Worm (Caenorhabditis elegans) whole organism, L4 larva: ENCODE data around the gene C03B1.4.

ENCODE experiments used
- F37D6.2 ChIP-seq: sonication (generic microtip); optimal IDR thresholded peaks from 2 replicates; lab custom pipeline; 2016; ENCODE audit warnings: mild to moderate bottlenecking, missing genetic modification characterization, missing compliant biosample characterization
- T20F7.1 ChIP-seq: fragments of 200-800 bp; sonication (Bioruptor generic); optimal IDR thresholded peaks from 2 replicates; lab custom pipeline; 2018; ENCODE audit warnings: mild to moderate bottlenecking, missing genetic modification characterization, missing compliant biosample characterization
- ZK337.2 ChIP-seq: fragments of 200-800 bp; sonication (Bioruptor generic); IDR thresholded peaks from 2 replicates; pipeline ENCODE4 v1.3.6; 2022; ENCODE audit warnings: missing genetic modification reagents, missing genetic modification characterization, missing compliant biosample characterization
- aly-2 ChIP-seq: sonication (generic microtip); optimal IDR thresholded peaks from 2 replicates; lab custom pipeline; 2018; ENCODE audit warnings: missing biosample characterization, missing genetic modification characterization
- arid-1 ChIP-seq: fragments of 200-800 bp; sonication (Bioruptor generic); conservative IDR thresholded peaks from 2 replicates; pipeline ENCODE4 v1.3.6; 2022; ENCODE audit warnings: missing genetic modification reagents, missing genetic modification characterization, missing compliant biosample characterization
- daf-12 ChIP-seq: fragments of 150-350 bp; optimal IDR thresholded peaks from 2 replicates; lab custom pipeline; 2014; ENCODE audit warnings: missing biosample characterization, missing genetic modification reagents, missing genetic modification characterization
- daf-19 ChIP-seq: fragments of 200-800 bp; sonication (Bioruptor generic); conservative IDR thresholded peaks from 2 replicates; pipeline ENCODE4 v1.3.6; 2022; ENCODE audit warnings: missing genetic modification characterization, missing compliant biosample characterization
- daf-8 ChIP-seq: fragments of 200-800 bp; sonication (Bioruptor generic); IDR thresholded peaks from 2 replicates; pipeline ENCODE4 v1.3.6; 2022; ENCODE audit warnings: missing genetic modification characterization, missing compliant biosample characterization
- dpl-1 ChIP-seq: fragments of 150-350 bp; optimal IDR thresholded peaks from 2 replicates; lab custom pipeline; 2014; ENCODE audit warnings: missing biosample characterization, missing genetic modification reagents, missing genetic modification characterization
- duxl-1 ChIP-seq: sonication (generic microtip); optimal IDR thresholded peaks from 2 replicates; lab custom pipeline; 2016; ENCODE audit warnings: mild to moderate bottlenecking, missing genetic modification characterization, moderate library complexity, missing compliant biosample characterization; ENCODE audit not compliant: poor library complexity
- gei-8 ChIP-seq: fragments of 200-800 bp; sonication (Bioruptor generic); optimal IDR thresholded peaks from 2 replicates; lab custom pipeline; 2018; ENCODE audit warnings: mild to moderate bottlenecking, missing genetic modification characterization, missing compliant biosample characterization
- hlh-11 ChIP-seq: fragments of 200-800 bp; sonication (Bioruptor generic); optimal IDR thresholded peaks from 2 replicates; lab custom pipeline; 2018; ENCODE audit warnings: mild to moderate bottlenecking, missing genetic modification characterization, missing compliant biosample characterization
- hlh-30 ChIP-seq: sonication (generic microtip); optimal IDR thresholded peaks from 2 replicates; lab custom pipeline; 2017; ENCODE audit warnings: antibody characterized with exemption, mild to moderate bottlenecking, missing genetic modification characterization, missing compliant biosample characterization; ENCODE audit not compliant: insufficient read depth
- lin-15B ChIP-seq: fragments of 150-350 bp; sonication (generic microtip); optimal IDR thresholded peaks from 3 replicates; lab custom pipeline; 2014; ENCODE audit warnings: missing biosample characterization, missing genetic modification characterization
- madf-9 ChIP-seq: fragments of 200-800 bp; sonication (Bioruptor generic); conservative IDR thresholded peaks from 2 replicates; pipeline ENCODE4 v1.3.6; 2022; ENCODE audit warnings: missing genetic modification reagents, missing genetic modification characterization, missing compliant biosample characterization
- mdl-1 ChIP-seq, 2 experiments: fragments of 150-350 bp in 1 of 2; sonication (generic microtip) in 1 of 2; optimal IDR thresholded peaks; 2 replicates each; lab custom pipeline; 2014 to 2017; ENCODE audit warnings: missing biosample characterization in 2 of 2, missing genetic modification characterization in 2 of 2
- mdt-29 ChIP-seq: fragments of 200-800 bp; sonication (Bioruptor generic); IDR thresholded peaks from 2 replicates; pipeline ENCODE4 v1.3.6; 2022; ENCODE audit warnings: missing genetic modification reagents, missing genetic modification characterization, missing compliant biosample characterization
- mep-1 ChIP-seq: fragments of 150-350 bp; sonication (generic microtip); optimal IDR thresholded peaks from 3 replicates; lab custom pipeline; 2014; ENCODE audit warnings: missing biosample characterization, missing genetic modification characterization
- mes-2 ChIP-seq: sonication (generic microtip); optimal IDR thresholded peaks from 2 replicates; lab custom pipeline; 2016; ENCODE audit warnings: missing genotype, mild to moderate bottlenecking, missing genetic modification characterization, missing compliant biosample characterization; ENCODE audit not compliant: poor library complexity, severe bottlenecking
- mxl-3 ChIP-seq: fragments of 200-800 bp; sonication (Bioruptor generic); optimal IDR thresholded peaks from 2 replicates; lab custom pipeline; 2018; ENCODE audit warnings: mild to moderate bottlenecking, missing genetic modification characterization, missing compliant biosample characterization
- nhr-111 ChIP-seq: fragments of 200-800 bp; sonication (Bioruptor generic); optimal IDR thresholded peaks from 2 replicates; lab custom pipeline; 2018; ENCODE audit warnings: mild to moderate bottlenecking, missing genetic modification characterization, missing compliant biosample characterization
- nhr-237 ChIP-seq: sonication (generic microtip); optimal IDR thresholded peaks from 2 replicates; lab custom pipeline; 2017; ENCODE audit warnings: missing biosample characterization, missing genetic modification characterization
- nhr-25 ChIP-seq: sonication (generic microtip); optimal IDR thresholded peaks from 2 replicates; lab custom pipeline; 2017; ENCODE audit warnings: missing genetic modification characterization, mild to moderate bottlenecking, missing compliant biosample characterization, antibody characterized with exemption, moderate library complexity, borderline replicate concordance; ENCODE audit not compliant: insufficient read depth
- nhr-28 ChIP-seq: fragments of 150-350 bp; optimal IDR thresholded peaks from 2 replicates; lab custom pipeline; 2014; ENCODE audit warnings: missing biosample characterization, missing genetic modification characterization
- nhr-6 ChIP-seq: fragments of 150-350 bp; optimal IDR thresholded peaks from 2 replicates; lab custom pipeline; 2014; ENCODE audit warnings: missing biosample characterization, missing genetic modification characterization
- nhr-76 ChIP-seq: fragments of 150-350 bp; optimal IDR thresholded peaks from 2 replicates; lab custom pipeline; 2014; ENCODE audit warnings: missing biosample characterization, missing genetic modification characterization
- rbr-2 ChIP-seq: sonication (generic microtip); optimal IDR thresholded peaks from 2 replicates; lab custom pipeline; 2016; ENCODE audit warnings: missing genotype, missing genetic modification characterization, missing compliant biosample characterization
- sdz-12 ChIP-seq: fragments of 200-800 bp; sonication (Bioruptor generic); optimal IDR thresholded peaks from 2 replicates; lab custom pipeline; 2018; ENCODE audit warnings: mild to moderate bottlenecking, missing genetic modification characterization, missing compliant biosample characterization
- set-16 ChIP-seq: fragments of 200-800 bp; sonication (Bioruptor generic); IDR thresholded peaks from 2 replicates; pipeline ENCODE4 v1.3.6; 2022; ENCODE audit warnings: missing genetic modification reagents, missing genetic modification characterization, missing compliant biosample characterization
- skn-1 ChIP-seq: fragments of 150-350 bp; optimal IDR thresholded peaks from 2 replicates; lab custom pipeline; 2014; ENCODE audit warnings: missing biosample characterization, missing genetic modification characterization
- snpc-1.2 ChIP-seq: fragments of 200-800 bp; sonication (Bioruptor generic); IDR thresholded peaks from 2 replicates; pipeline ENCODE4 v1.3.6; 2022; ENCODE audit warnings: missing genetic modification reagents, missing genetic modification characterization, missing compliant biosample characterization
- unc-62 ChIP-seq, 3 experiments: fragments of 150-350 bp in 1 of 3; sonication (generic microtip); optimal IDR thresholded peaks in 2 of 3; peaks in 1 of 3; 1 replicate in 1 of 3; 2 replicates in 2 of 3; lab custom pipeline; 2014 to 2017; ENCODE audit warnings: missing biosample characterization in 3 of 3, missing genetic modification characterization in 3 of 3, missing genetic modification reagents in 3 of 3, missing genotype in 1 of 3
- zag-1 ChIP-seq: fragments of 150-350 bp; optimal IDR thresholded peaks from 2 replicates; lab custom pipeline; 2014; ENCODE audit warnings: missing biosample characterization, missing genetic modification characterization
- zip-2 ChIP-seq: fragments of 150-350 bp; optimal IDR thresholded peaks from 2 replicates; lab custom pipeline; 2014; ENCODE audit warnings: missing biosample characterization, missing genetic modification characterization
- ztf-11 ChIP-seq: fragments of 150-350 bp; optimal IDR thresholded peaks from 2 replicates; lab custom pipeline; 2014; ENCODE audit warnings: missing biosample characterization, missing genetic modification characterization

Gene C03B1.4

DNA sequence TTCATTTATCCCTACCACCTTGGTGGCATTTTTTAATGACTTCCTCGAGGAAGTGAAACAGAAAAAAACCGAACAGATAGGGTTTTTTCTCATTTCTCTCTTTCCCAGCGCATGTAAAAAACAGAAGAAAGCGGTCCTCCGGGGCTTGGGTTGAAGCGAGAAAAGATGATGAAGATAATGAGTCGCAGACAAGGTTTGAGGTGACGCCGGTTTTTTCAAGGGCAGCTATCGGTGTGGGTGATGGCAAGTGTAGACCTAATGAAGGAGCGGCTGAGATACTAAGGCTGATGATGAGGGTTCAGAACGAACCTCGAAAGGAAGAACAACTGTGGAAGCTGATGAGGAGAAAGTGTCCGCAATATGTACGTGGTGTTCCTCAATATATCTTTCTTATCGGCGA, 43.4 kb upstream of the C03B1.4 start (continued):
- TF ChIP-seq lin-15B (tag; lab: Kevin White, UChicago) = no peak

DNA sequence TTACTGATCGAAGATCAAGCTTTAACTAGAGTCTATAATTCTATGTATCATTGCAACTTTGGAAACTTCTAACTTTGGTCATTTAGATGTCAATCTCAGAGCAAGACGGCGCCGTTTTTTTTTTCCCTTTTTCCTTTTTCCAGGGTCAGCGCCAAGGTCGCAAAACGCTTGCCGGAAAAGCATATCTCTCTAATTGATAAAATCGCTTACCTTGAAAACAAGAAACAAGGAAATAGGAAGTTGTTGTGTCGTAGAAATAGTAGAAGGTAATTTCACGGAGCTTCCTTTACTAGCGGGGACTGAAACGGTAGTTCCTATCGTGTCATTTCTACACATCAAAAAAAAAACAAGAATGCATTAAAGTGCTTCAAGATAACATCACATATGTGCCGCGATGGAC, 42.9 kb upstream of the C03B1.4 start:
- peak; percentile 52 for TF ChIP-seq nhr-25 (tag; lab: Kevin White, UChicago)
- TF ChIP-seq dpl-1 (GFP tag; lab: Kevin White, UChicago) = no peak

- no peak for TF ChIP-seq nhr-76 (tag; lab: Kevin White, UChicago)
- TF ChIP-seq mdl-1 (tag; optimal IDR thresholded peaks at IDR 0.05; lab: Kevin White, UChicago) = no peak
- TF ChIP-seq ZK337.2 (GFP tag; lab: Robert Waterston, UW) = no peak
- TF ChIP-seq mdt-29 (GFP tag; lab: Robert Waterston, UW) = no peak
- no peak for TF ChIP-seq arid-1 (GFP tag; lab: Robert Waterston, UW)
- no peak for TF ChIP-seq daf-8
- no peak for TF ChIP-seq duxl-1 (tag; lab: Kevin White, UChicago)
- no peak for TF ChIP-seq mxl-3 (GFP tag; lab: Kevin White, UChicago)
- peak; percentile 24 for TF ChIP-seq mep-1 (tag; lab: Kevin White, UChicago)
- TF ChIP-seq hlh-11 (tag; lab: Kevin White, UChicago) = no peak
- TF ChIP-seq aly-2 = no peak
- TF ChIP-seq T20F7.1 (GFP tag; lab: Kevin White, UChicago) = no peak
- TF ChIP-seq nhr-6 (tag; lab: Kevin White, UChicago) = peak; percentile 7
- TF ChIP-seq sdz-12 (GFP tag; lab: Kevin White, UChicago) = no peak
- no peak for TF ChIP-seq ztf-11 (tag; lab: Kevin White, UChicago)
- TF ChIP-seq zag-1 (tag; lab: Kevin White, UChicago) = no peak
- no peak for TF ChIP-seq rbr-2 (tag; lab: Kevin White, UChicago)
- no peak for TF ChIP-seq gei-8 (GFP tag; lab: Kevin White, UChicago)
- no peak for TF ChIP-seq zip-2
- TF ChIP-seq nhr-237 (tag; lab: Kevin White, UChicago) = no peak
- peak; percentile 25 for TF ChIP-seq nhr-28 (tag; lab: Kevin White, UChicago)
- no peak for TF ChIP-seq skn-1 (tag; lab: Kevin White, UChicago)
These were observed 41.2 kb upstream of the C03B1.4 start, which contains the start of gene col-167 for ce11 chrX:6323129-6323528. Gene col-167 (plus strand): TSS chrX:6323488.

ce11 chrX:6324124-6324893, 40.0 kb upstream of the C03B1.4 start:
- peak; percentile 33 for TF ChIP-seq nhr-25 (tag; lab: Kevin White, UChicago)
- peak; percentile 74 for TF ChIP-seq set-16 (GFP tag; lab: Robert Waterston, UW)
- peak; percentile 3 for TF ChIP-seq hlh-30 (tag; lab: Kevin White, UChicago)

DNA sequence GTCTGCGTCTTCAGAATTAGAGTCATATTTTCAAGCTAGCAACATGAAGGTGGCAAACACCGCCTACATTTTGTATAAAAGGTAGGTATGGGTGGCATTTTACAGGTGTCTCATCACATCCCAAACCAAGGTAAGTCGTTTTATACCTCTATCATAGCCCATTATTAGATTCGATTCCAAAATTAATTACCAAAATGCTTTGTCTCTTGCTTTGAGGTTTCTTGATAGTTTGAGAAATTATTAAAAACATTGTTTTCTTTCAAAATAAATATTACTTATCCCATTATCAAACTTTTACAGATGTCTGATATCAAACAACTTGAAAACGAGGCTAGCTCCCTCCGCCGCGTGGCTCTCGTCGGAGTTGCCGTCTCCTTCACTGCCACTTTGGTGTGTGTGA, 38.2 kb upstream of the C03B1.4 start, which contains the start of gene col-168:
col-168 (plus strand) TSS at position 301 of the 400 bp plus-strand sequence.
- TF ChIP-seq hlh-30 (tag; lab: Kevin White, UChicago) (no peak), madf-9 (no peak), nhr-25 (tag; lab: Kevin White, UChicago) (no peak), unc-62 (GFP tag; optimal IDR thresholded peaks at IDR 0.05 in 1 of 2; lab: Kevin White, UChicago) (no peak), unc-62 (tag; optimal IDR thresholded peaks at IDR 0.05; lab: Kevin White, UChicago) (no peak), mdt-29 (GFP tag; lab: Robert Waterston, UW) (no peak), daf-19 (GFP tag; lab: Robert Waterston, UW) (no peak), dpl-1 (GFP tag; lab: Kevin White, UChicago) (no peak), mes-2 (tag; lab: Kevin White, UChicago) (no peak), nhr-111 (no peak), F37D6.2 (tag; lab: Kevin White, UChicago) (no peak), daf-12 (no peak), snpc-1.2 (GFP tag; lab: Robert Waterston, UW) (no peak), aly-2 (no peak)
